Fruit fly (Drosophila melanogaster): ENCODE measurements around the gene NLaz.

NLaz gene

dm6 chr2L:1354819-1355218 is 6.8 kb downstream of the NLaz start, which contains the start of gene CG31924:
CG31924 (minus strand) TSS chr2L:1354919.
- no peak for TF ChIP-seq noc (tag; optimal IDR thresholded peaks at IDR 0.05)

- no peak for TF ChIP-seq noc (tag; optimal IDR thresholded peaks at IDR 0.05)
Observed at dm6 chr2L:1354009-1354408, 7.6 kb downstream of the NLaz start, which contains the start of gene CG5561. CG5561 (minus strand) TSS chr2L:1354109.

dm6 chr2L:1352768-1353167 is 8.9 kb downstream of the NLaz start, which contains the start of gene CG5556:
CG5556 (minus strand) TSS chr2L:1352868.
- TF ChIP-seq noc (tag; optimal IDR thresholded peaks at IDR 0.05): no peak

- TF ChIP-seq noc (tag; optimal IDR thresholded peaks at IDR 0.05): no peak
Observed at dm6 chr2L:1346034-1346433, 15.6 kb downstream of the NLaz start.

dm6 chr2L:1344071-1344470 is 17.6 kb downstream of the NLaz start, which contains the start of the genes CG33922 and Cdlc2:
CG33922 (minus strand) TSS chr2L:1344171.
Cdlc2 (plus strand) TSS chr2L:1344400.
- no peak for TF ChIP-seq noc (tag; optimal IDR thresholded peaks at IDR 0.05)

- TF ChIP-seq noc (tag; optimal IDR thresholded peaks at IDR 0.05): no peak
Observed at dm6 chr2L:1341995-1342394, 19.6 kb downstream of the NLaz start, which contains the start of gene CG33923. CG33923 (minus strand) TSS chr2L:1342095.

dm6 chr2L:1333828-1334227 is 27.8 kb downstream of the NLaz start, which contains the start of gene CG5440:
CG5440 (plus strand) TSS chr2L:1334128.
- TF ChIP-seq noc (tag; optimal IDR thresholded peaks at IDR 0.05): no peak

- TF ChIP-seq noc (tag; optimal IDR thresholded peaks at IDR 0.05): no peak
Observed at dm6 chr2L:1328861-1329260, 32.8 kb downstream of the NLaz start, which contains the start of gene a5. a5 (plus strand) TSS chr2L:1329161.

- no peak for TF ChIP-seq noc (tag; optimal IDR thresholded peaks at IDR 0.05)
Observed at dm6 chr2L:1316422-1316821, 45.2 kb downstream of the NLaz start.

dm6 chr2L:1315283-1315682 is 46.3 kb downstream of the NLaz start:
- TF ChIP-seq noc (tag; optimal IDR thresholded peaks at IDR 0.05): no peak

dm6 chr2L:1312321-1312720 is 49.3 kb downstream of the NLaz start:
- TF ChIP-seq noc (tag; optimal IDR thresholded peaks at IDR 0.05): no peak
